Fruit fly (Drosophila melanogaster) whole organism, embryonic: ENCODE results near the gene PpV.

Experiments used
- Ada2b ChIP-seq: fragments of 200-800 bp; sonication (Bioruptor generic); IDR thresholded peaks from 2 replicates; pipeline ENCODE4 v1.3.6; 2022; ENCODE audit warnings: missing biosample characterization, missing genetic modification characterization
- B-H2 ChIP-seq: fragments of 200-800 bp; sonication (Bioruptor generic); optimal IDR thresholded peaks from 2 replicates; lab custom pipeline; 2018; ENCODE audit warnings: missing biosample characterization, mild to moderate bottlenecking, missing genetic modification characterization
- Blimp-1 ChIP-seq: fragments of 200-800 bp; sonication (Bioruptor generic); optimal IDR thresholded peaks from 3 replicates; lab custom pipeline; 2018; ENCODE audit warnings: missing biosample characterization, missing genetic modification characterization, mild to moderate bottlenecking, moderate library complexity, missing genetic modification reagents
- CG10147 ChIP-seq: fragments of 200-800 bp; sonication (Bioruptor generic); optimal IDR thresholded peaks from 2 replicates; lab custom pipeline; 2019; ENCODE audit warnings: missing biosample characterization, mild to moderate bottlenecking, missing genetic modification characterization, moderate library complexity
- CG11247 ChIP-seq: fragments of 200-800 bp; sonication (Bioruptor generic); IDR thresholded peaks from 2 replicates; pipeline ENCODE4 v1.3.6; 2022; ENCODE audit warnings: missing biosample characterization, missing genetic modification characterization
- CG12659 ChIP-seq: fragments of 200-800 bp; sonication (Bioruptor generic); optimal IDR thresholded peaks from 3 replicates; lab custom pipeline; 2017; ENCODE audit warnings: mild to moderate bottlenecking, missing biosample characterization, missing genetic modification reagents, missing genetic modification characterization
- CG12744 ChIP-seq: fragments of 200-800 bp; sonication (Bioruptor generic); optimal IDR thresholded peaks from 2 replicates; lab custom pipeline; 2016; ENCODE audit warnings: missing biosample characterization, missing genetic modification characterization
- CG14050 ChIP-seq: fragments of 200-800 bp; sonication (Bioruptor generic); IDR thresholded peaks from 3 replicates; pipeline ENCODE4 v1.3.6; 2022; ENCODE audit warnings: missing biosample characterization, missing genetic modification characterization
- CG15073 ChIP-seq: fragments of 200-800 bp; sonication (Bioruptor generic); optimal IDR thresholded peaks from 2 replicates; lab custom pipeline; 2016; ENCODE audit warnings: missing biosample characterization, missing genetic modification characterization
- CG15601 ChIP-seq: fragments of 200-800 bp; sonication (Bioruptor generic); optimal IDR thresholded peaks from 3 replicates; lab custom pipeline; 2019; ENCODE audit warnings: missing biosample characterization, mild to moderate bottlenecking, missing genetic modification characterization, moderate library complexity
- CG2712 ChIP-seq: fragments of 200-800 bp; optimal IDR thresholded peaks from 3 replicates; lab custom pipeline; 2019; ENCODE audit warnings: missing biosample characterization, mild to moderate bottlenecking, missing genetic modification characterization, moderate library complexity
- CG30431 ChIP-seq: fragments of 200-800 bp; sonication (Bioruptor generic); optimal IDR thresholded peaks from 2 replicates; lab custom pipeline; 2017; ENCODE audit warnings: missing biosample characterization, missing genetic modification characterization
- CG3281 ChIP-seq: fragments of 200-800 bp; sonication (Bioruptor generic); optimal IDR thresholded peaks from 3 replicates; lab custom pipeline; 2017; ENCODE audit warnings: missing biosample characterization, mild to moderate bottlenecking, missing genetic modification characterization
- CG34224 ChIP-seq: fragments of 200-800 bp; sonication (Bioruptor generic); IDR thresholded peaks from 3 replicates; pipeline ENCODE4 v1.3.6; 2022; ENCODE audit warnings: missing biosample characterization, missing genetic modification characterization; ENCODE audit not compliant: partially characterized antibody
- CG8089 ChIP-seq: fragments of 200-800 bp; sonication (Bioruptor generic); optimal IDR thresholded peaks from 3 replicates; lab custom pipeline; 2016; ENCODE audit warnings: missing biosample characterization, missing genetic modification characterization
- CG8290 ChIP-seq, 3 experiments: fragments of 200-800 bp; sonication (Bioruptor generic); optimal IDR thresholded peaks; 2 replicates each; lab custom pipeline; 2016 to 2019; ENCODE audit warnings: missing biosample characterization in 3 of 3, missing genetic modification characterization in 3 of 3, mild to moderate bottlenecking in 2 of 3, moderate library complexity in 1 of 3
- CG8944 ChIP-seq: fragments of 200-800 bp; sonication (Bioruptor generic); optimal IDR thresholded peaks from 3 replicates; lab custom pipeline; 2016; ENCODE audit warnings: missing biosample characterization, missing genetic modification characterization
- CkIIα-i1 ChIP-seq: fragments of 200-800 bp; sonication (Bioruptor generic); IDR thresholded peaks from 2 replicates; pipeline ENCODE4 v1.3.6; 2022; ENCODE audit warnings: missing biosample characterization, missing genetic modification characterization
- D ChIP-seq, 2 experiments: fragments of 200-800 bp in 1 of 2; fragments of >200 bp in 1 of 2; sonication (Bioruptor generic) in 1 of 2; optimal IDR thresholded peaks; 2 replicates in 1 of 2; 3 replicates in 1 of 2; lab custom pipeline; 2017; ENCODE audit warnings: mild to moderate bottlenecking in 1 of 2, missing biosample characterization in 1 of 2, missing genetic modification characterization in 1 of 2, missing genetic modification reagents in 1 of 2
- Doc3 ChIP-seq: fragments of 200-800 bp; sonication (Bioruptor generic); IDR thresholded peaks from 3 replicates; pipeline ENCODE4 v1.3.6; 2022; ENCODE audit warnings: missing biosample characterization, missing genetic modification characterization; ENCODE audit not compliant: partially characterized antibody
- Dp ChIP-seq: fragments of 200-800 bp; sonication (Bioruptor generic); optimal IDR thresholded peaks from 2 replicates; lab custom pipeline; 2018; ENCODE audit warnings: missing biosample characterization, mild to moderate bottlenecking, missing genetic modification characterization, moderate library complexity
- Hr39 ChIP-seq: fragments of >200 bp; optimal IDR thresholded peaks from 2 replicates; lab custom pipeline; 2017
- Hr51 ChIP-seq, 2 experiments: fragments of 200-800 bp; sonication (Bioruptor generic); optimal IDR thresholded peaks; 2 replicates in 1 of 2; 3 replicates in 1 of 2; lab custom pipeline; 2016 to 2018; ENCODE audit warnings: missing biosample characterization in 2 of 2, missing genetic modification characterization in 2 of 2, mild to moderate bottlenecking in 1 of 2, moderate library complexity in 1 of 2
- Hsf ChIP-seq: fragments of 200-800 bp; sonication (Bioruptor generic); optimal IDR thresholded peaks from 3 replicates; lab custom pipeline; 2016; ENCODE audit warnings: missing biosample characterization, missing genetic modification characterization
- Kr ChIP-seq: fragments of 200-800 bp; sonication (Bioruptor generic); optimal IDR thresholded peaks from 2 replicates; lab custom pipeline; 2017; ENCODE audit warnings: missing biosample characterization, mild to moderate bottlenecking, missing genetic modification characterization
- Poxn ChIP-seq: fragments of 200-800 bp; sonication (Bioruptor generic); IDR thresholded peaks from 2 replicates; pipeline ENCODE4 v1.3.6; 2022; ENCODE audit warnings: missing biosample characterization, missing genetic modification characterization
- al ChIP-seq: fragments of 200-800 bp; sonication (Bioruptor generic); IDR thresholded peaks from 2 replicates; pipeline ENCODE4 v1.3.6; 2022; ENCODE audit warnings: missing biosample characterization, missing genetic modification characterization
- amos ChIP-seq: fragments of 200-800 bp; sonication (Bioruptor generic); IDR thresholded peaks from 2 replicates; pipeline ENCODE4 v1.3.6; 2022; ENCODE audit warnings: missing biosample characterization, missing genetic modification characterization; ENCODE audit not compliant: partially characterized antibody
- chm ChIP-seq: fragments of 200-800 bp; sonication (Bioruptor generic); IDR thresholded peaks from 2 replicates; pipeline ENCODE4 v1.3.6; 2022; ENCODE audit warnings: missing biosample characterization, missing genetic modification characterization
- cwo ChIP-seq: fragments of 200-800 bp; sonication (Bioruptor generic); optimal IDR thresholded peaks from 3 replicates; lab custom pipeline; 2017; ENCODE audit warnings: missing biosample characterization, missing genetic modification characterization, mild to moderate bottlenecking, moderate library complexity, missing genetic modification reagents
- emc ChIP-seq: fragments of 200-800 bp; sonication (Bioruptor generic); optimal IDR thresholded peaks from 2 replicates; lab custom pipeline; 2016; ENCODE audit warnings: missing biosample characterization, missing genetic modification characterization
- gfzf ChIP-seq: fragments of 200-800 bp; sonication (Bioruptor generic); optimal IDR thresholded peaks from 2 replicates; lab custom pipeline; 2016; ENCODE audit warnings: missing biosample characterization, mild to moderate bottlenecking, missing genetic modification characterization, moderate library complexity
- gro ChIP-seq: fragments of 200-800 bp; sonication (Bioruptor generic); optimal IDR thresholded peaks from 2 replicates; lab custom pipeline; 2016; ENCODE audit warnings: missing biosample characterization, missing genetic modification characterization
- gsb-n ChIP-seq: fragments of 200-800 bp; sonication (Bioruptor generic); optimal IDR thresholded peaks from 3 replicates; lab custom pipeline; 2018; ENCODE audit warnings: missing biosample characterization, mild to moderate bottlenecking, missing genetic modification characterization
- ind ChIP-seq: fragments of 200-800 bp; sonication (Bioruptor generic); optimal IDR thresholded peaks from 3 replicates; lab custom pipeline; 2016; ENCODE audit warnings: missing biosample characterization, missing genetic modification characterization
- kah ChIP-seq: fragments of 200-800 bp; sonication (Bioruptor generic); optimal IDR thresholded peaks from 2 replicates; lab custom pipeline; 2018; ENCODE audit warnings: missing biosample characterization, mild to moderate bottlenecking, missing genetic modification characterization
- kay ChIP-seq: fragments of 200-800 bp; sonication (Bioruptor generic); optimal IDR thresholded peaks from 2 replicates; lab custom pipeline; 2016; ENCODE audit warnings: missing biosample characterization, missing genetic modification characterization
- ken ChIP-seq: fragments of 200-800 bp; sonication (Bioruptor generic); IDR thresholded peaks from 3 replicates; pipeline ENCODE4 v1.3.6; 2022; ENCODE audit warnings: missing biosample characterization, missing genetic modification characterization
- kni ChIP-seq: fragments of 200-800 bp; sonication (Bioruptor generic); optimal IDR thresholded peaks from 3 replicates; lab custom pipeline; 2017; ENCODE audit warnings: mild to moderate bottlenecking, missing biosample characterization, missing genetic modification reagents, missing genetic modification characterization
- lab ChIP-seq: fragments of 200-800 bp; sonication (Bioruptor generic); optimal IDR thresholded peaks from 3 replicates; lab custom pipeline; 2017; ENCODE audit warnings: missing biosample characterization, missing genetic modification characterization, mild to moderate bottlenecking, moderate library complexity, missing genetic modification reagents
- lmd ChIP-seq: fragments of 200-800 bp; sonication (Bioruptor generic); IDR thresholded peaks from 2 replicates; pipeline ENCODE4 v1.3.6; 2022; ENCODE audit warnings: missing biosample characterization, missing genetic modification characterization
- lov ChIP-seq, 2 experiments: fragments of 200-800 bp in 1 of 2; fragments of >200 bp in 1 of 2; sonication (Bioruptor generic) in 1 of 2; IDR thresholded peaks in 1 of 2; optimal IDR thresholded peaks in 1 of 2; 2 replicates in 1 of 2; 3 replicates in 1 of 2; pipeline versions ENCODE4 v1.3.6 to Lab custom; 2017 to 2022; ENCODE audit warnings: missing biosample characterization in 1 of 2, missing genetic modification characterization in 1 of 2
- prd ChIP-seq, 3 experiments: fragments of >200 bp in 2 of 3; fragments of 200-800 bp in 1 of 3; sonication (Bioruptor generic) in 1 of 3; optimal IDR thresholded peaks in 2 of 3; IDR thresholded peaks in 1 of 3; 2 replicates in 2 of 3; 3 replicates in 1 of 3; pipeline versions ENCODE4 v1.3.6 to Lab custom; 2017 to 2022; ENCODE audit warnings: missing biosample characterization in 1 of 3, missing genetic modification characterization in 1 of 3
- sisA ChIP-seq: fragments of 200-800 bp; sonication (Bioruptor generic); IDR thresholded peaks from 2 replicates; pipeline ENCODE4 v1.3.6; 2022; ENCODE audit warnings: missing biosample characterization, missing genetic modification characterization
- slp2 ChIP-seq: fragments of 200-800 bp; sonication (Bioruptor generic); optimal IDR thresholded peaks from 2 replicates; lab custom pipeline; 2016; ENCODE audit warnings: missing biosample characterization, missing genetic modification characterization
- tgo ChIP-seq: fragments of 200-800 bp; sonication (Bioruptor generic); IDR thresholded peaks from 3 replicates; pipeline ENCODE4 v1.3.6; 2022; ENCODE audit warnings: missing biosample characterization, missing genetic modification characterization

PpV gene

DNA sequence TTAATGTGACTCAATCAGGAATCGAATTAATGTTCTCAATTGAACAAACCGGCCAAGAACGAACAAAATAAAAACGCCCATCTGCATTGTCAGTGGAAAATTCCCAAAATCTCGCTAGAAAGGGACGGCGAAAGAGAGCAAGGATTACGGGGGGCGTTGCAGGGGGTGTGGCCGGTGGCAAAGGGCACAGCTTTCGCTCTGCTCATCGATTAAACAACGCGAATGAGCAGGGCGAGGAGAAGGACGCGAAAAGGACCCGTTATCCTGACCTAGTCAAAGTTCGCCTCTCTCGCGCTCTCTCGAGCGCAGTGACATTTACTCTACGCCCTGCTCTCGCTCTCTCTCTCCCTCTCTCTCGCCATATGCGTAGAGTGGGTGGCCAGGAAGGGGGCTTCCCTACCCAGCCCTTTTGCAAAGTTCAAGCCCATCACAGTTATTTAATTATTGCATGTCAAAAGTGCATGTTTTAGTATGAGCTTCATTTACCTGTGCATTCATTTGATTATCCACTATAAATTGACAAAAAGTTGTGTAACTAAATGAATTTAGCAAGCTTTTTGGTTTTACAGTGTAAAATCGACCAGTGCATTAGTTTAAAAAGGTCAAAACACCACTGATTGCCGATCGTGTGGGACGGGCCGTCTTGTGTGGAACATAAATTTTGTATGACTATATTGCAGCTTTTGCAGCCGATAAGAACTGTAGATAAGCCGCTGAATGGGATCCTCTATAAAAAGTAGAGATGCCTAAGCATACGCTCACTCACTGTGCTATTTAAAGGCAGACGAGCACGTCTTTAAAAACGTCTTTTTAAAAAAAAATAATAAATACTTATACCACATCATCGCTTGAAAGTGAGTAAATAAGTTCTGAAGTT, 33.7 kb downstream of the PpV start (continued):
- no peak for TF ChIP-seq CG3281 (GFP tag; lab: Kevin White, UChicago)
- TF ChIP-seq lmd (GFP tag; lab: Robert Waterston, UW): peak; percentile 18; the same call in 1 of the 2 replicates
- TF ChIP-seq sisA: peak; percentile 42; the same call in 1 of the 2 replicates
- TF ChIP-seq ind (GFP tag; lab: Kevin White, UChicago): peak; percentile 24
- TF ChIP-seq Blimp-1: peak; percentile 11
- TF ChIP-seq gfzf (GFP tag; lab: Kevin White, UChicago): no peak
- TF ChIP-seq CG8944 (GFP tag; lab: Kevin White, UChicago): peak; percentile 1
- no peak for TF ChIP-seq CG15073 (GFP tag; lab: Kevin White, UChicago)
- TF ChIP-seq D (optimal IDR thresholded peaks at IDR 0.05; lab: Kevin White, UChicago): no peak
- no peak for TF ChIP-seq D (GFP tag; optimal IDR thresholded peaks at IDR 0.05; lab: Kevin White, UChicago)
- TF ChIP-seq CkIIα-i1: no peak
- TF ChIP-seq CG2712: no peak
- TF ChIP-seq CG12744 (GFP tag; lab: Kevin White, UChicago): no peak
- TF ChIP-seq Hsf (GFP tag; lab: Kevin White, UChicago): no peak
- no peak for TF ChIP-seq kay (GFP tag; lab: Kevin White, UChicago)
- TF ChIP-seq slp2 (GFP tag; lab: Kevin White, UChicago): no peak
- TF ChIP-seq CG15601: no peak
- no peak for TF ChIP-seq Kr
- TF ChIP-seq kni (GFP tag; lab: Kevin White, UChicago): no peak
- no peak for TF ChIP-seq cwo (GFP tag; lab: Kevin White, UChicago)
- TF ChIP-seq Doc3 (GFP tag; lab: Robert Waterston, UW): no peak
- no peak for TF ChIP-seq emc (GFP tag; lab: Kevin White, UChicago)
- no peak for TF ChIP-seq CG8089 (GFP tag; lab: Kevin White, UChicago)
- TF ChIP-seq Hr39: no peak
- TF ChIP-seq CG14050 (GFP tag; lab: Robert Waterston, UW): no peak
- no peak for TF ChIP-seq CG10147 (GFP tag; lab: Kevin White, UChicago)
- TF ChIP-seq gsb-n (tag; lab: Kevin White, UChicago): no peak
- TF ChIP-seq ken (GFP tag; lab: Robert Waterston, UW): no peak
- no peak for TF ChIP-seq lov (optimal IDR thresholded peaks at IDR 0.05; lab: Kevin White, UChicago)
- TF ChIP-seq lov (GFP tag; IDR thresholded peaks at IDR 0.05; lab: Robert Waterston, UW): no peak
- no peak for TF ChIP-seq al (GFP tag; lab: Robert Waterston, UW)
- TF ChIP-seq CG11247 (GFP tag; lab: Robert Waterston, UW): 0 out of 2 replicates have a peak, but pooled peaks have one; percentile 19
- no peak for TF ChIP-seq chm (GFP tag; lab: Robert Waterston, UW)
- TF ChIP-seq kah: no peak
- 0 out of 3 replicates have a peak, but pooled peaks have one; percentile 30 for TF ChIP-seq tgo (GFP tag; lab: Robert Waterston, UW)
- no peak for TF ChIP-seq B-H2 (GFP tag; lab: Kevin White, UChicago)
- TF ChIP-seq CG8290 (GFP tag; optimal IDR thresholded peaks at IDR 0.05; lab: Kevin White, UChicago): no peak
- peak in 1 of 2 experiments; percentile 32 for TF ChIP-seq CG8290 (tag; optimal IDR thresholded peaks at IDR 0.05; lab: Kevin White, UChicago)
- TF ChIP-seq Dp (GFP tag; lab: Kevin White, UChicago): no peak
- no peak for TF ChIP-seq gro (GFP tag; lab: Kevin White, UChicago)
- no peak for TF ChIP-seq Poxn (GFP tag; lab: Robert Waterston, UW)
- no peak for TF ChIP-seq amos (GFP tag; lab: Robert Waterston, UW)
- no peak for TF ChIP-seq Ada2b (GFP tag; lab: Robert Waterston, UW)
- no peak for TF ChIP-seq CG12659 (GFP tag; lab: Kevin White, UChicago)
- TF ChIP-seq CG30431 (GFP tag; lab: Kevin White, UChicago): no peak
- TF ChIP-seq CG34224: no peak
- TF ChIP-seq lab (GFP tag; lab: Kevin White, UChicago): peak; percentile 37
- peak in 1 of 2 experiments; percentile 32 for TF ChIP-seq Hr51 (GFP tag; optimal IDR thresholded peaks at IDR 0.05; lab: Kevin White, UChicago)
- no peak for TF ChIP-seq prd (optimal IDR thresholded peaks at IDR 0.05; lab: Kevin White, UChicago)
- no peak; the same call in 2 of the 3 replicates for TF ChIP-seq prd (GFP tag; IDR thresholded peaks at IDR 0.05; lab: Robert Waterston, UW)
